Fruit fly (Drosophila melanogaster): ENCODE data around the gene ru.

Gene ru

dm6 chr3L:1414032-1414431, 43.6 kb downstream of the ru start (continued):
- TF ChIP-seq pum (GFP tag; optimal IDR thresholded peaks at IDR 0.05), result peak; percentile 34
- TF ChIP-seq CG3995 (GFP tag; optimal IDR thresholded peaks at IDR 0.05), result no peak
- TF ChIP-seq Atf3 (GFP tag; optimal IDR thresholded peaks at IDR 0.05), result no peak
- TF ChIP-seq hth (optimal IDR thresholded peaks at IDR 0.05), result no peak
- TF ChIP-seq CG8944 (GFP tag; optimal IDR thresholded peaks at IDR 0.05), result no peak

- no peak for TF ChIP-seq CG10366 (GFP tag; IDR thresholded peaks at IDR 0.05)
- no peak for TF ChIP-seq CG8478 (optimal IDR thresholded peaks at IDR 0.05)
- TF ChIP-seq CG6791 (GFP tag; IDR thresholded peaks at IDR 0.05; ENCODE audit: partially characterized antibody), result no peak
- no peak for TF ChIP-seq Hr39 (optimal IDR thresholded peaks at IDR 0.05)
- TF ChIP-seq ssp (GFP tag; IDR thresholded peaks at IDR 0.05), result no peak
- no peak for TF ChIP-seq bab2 (GFP tag; optimal IDR thresholded peaks at IDR 0.05)
- no peak for TF ChIP-seq ranshi (GFP tag; IDR thresholded peaks at IDR 0.05)
- no peak for TF ChIP-seq CG8388 (GFP tag; optimal IDR thresholded peaks at IDR 0.05)
Measured at dm6 chr3L:1415931-1416330, 45.5 kb downstream of the ru start, which contains the start of gene FucTD. FucTD (plus strand) TSS chr3L:1416231.

- TF ChIP-seq Dip3 (GFP tag; optimal IDR thresholded peaks at IDR 0.05), result no peak
- TF ChIP-seq row (GFP tag; IDR thresholded peaks at IDR 0.05), result 0 out of 3 replicates have a peak, but pooled peaks have one; percentile 10
- no peak for TF ChIP-seq lab (GFP tag; optimal IDR thresholded peaks at IDR 0.05)
Measured at dm6 chr3L:1417898-1418297, 47.5 kb downstream of the ru start.

- TF ChIP-seq CG7786 (GFP tag; optimal IDR thresholded peaks at IDR 0.05) (no peak), CG8290 (GFP tag; optimal IDR thresholded peaks at IDR 0.05) (no peak), CG8290 (tag; optimal IDR thresholded peaks at IDR 0.05) (no peak), CG31224 (GFP tag; IDR thresholded peaks at IDR 0.05) (no peak), NC2α (GFP tag; optimal IDR thresholded peaks at IDR 0.05) (no peak), ssp (GFP tag; IDR thresholded peaks at IDR 0.05) (no peak), Atf3 (GFP tag; optimal IDR thresholded peaks at IDR 0.05) (no peak), CG2889 (GFP tag; IDR thresholded peaks at IDR 0.05) (no peak), row (GFP tag; IDR thresholded peaks at IDR 0.05) (0 out of 3 replicates have a peak, but pooled peaks have one; percentile 14), caup (GFP tag; optimal IDR thresholded peaks at IDR 0.05; ENCODE audit: severe bottlenecking) (no peak), HmgZ (tag; optimal IDR thresholded peaks at IDR 0.05) (no peak), HmgD (GFP tag; optimal IDR thresholded peaks at IDR 0.05) (no peak), ERR (GFP tag; optimal IDR thresholded peaks at IDR 0.05) (no peak), Pdp1 (GFP tag; optimal IDR thresholded peaks at IDR 0.05) (no peak), ham (GFP tag; IDR thresholded peaks at IDR 0.05) (no peak), kni (GFP tag; optimal IDR thresholded peaks at IDR 0.05) (no peak), inv (GFP tag; IDR thresholded peaks at IDR 0.05; ENCODE audit: partially characterized antibody) (no peak), CG11093 (GFP tag; IDR thresholded peaks at IDR 0.05) (no peak), pfk (GFP tag; optimal IDR thresholded peaks at IDR 0.05) (no peak), PHDP (tag; optimal IDR thresholded peaks at IDR 0.05) (no peak), H2.0 (GFP tag; IDR thresholded peaks at IDR 0.05) (no peak), salm (tag; optimal IDR thresholded peaks at IDR 0.05) (no peak), repo (GFP tag; optimal IDR thresholded peaks at IDR 0.05) (no peak), B-H2 (GFP tag; optimal IDR thresholded peaks at IDR 0.05) (no peak), br (optimal IDR thresholded peaks at IDR 0.05) (no peak), otp (GFP tag; IDR thresholded peaks at IDR 0.05) (no peak), peb (GFP tag; IDR thresholded peaks at IDR 0.05) (no peak), CG6813 (GFP tag; optimal IDR thresholded peaks at IDR 0.05) (no peak), CG9932 (GFP tag; IDR thresholded peaks at IDR 0.05) (no peak), CG12071 (GFP tag; optimal IDR thresholded peaks at IDR 0.05) (no peak), CG13624 (GFP tag; optimal IDR thresholded peaks at IDR 0.05) (no peak), Optix (GFP tag; IDR thresholded peaks at IDR 0.05) (no peak), slp2 (GFP tag; optimal IDR thresholded peaks at IDR 0.05) (no peak), Gug (GFP tag; IDR thresholded peaks at IDR 0.05) (peak; percentile 10; the same call in 1 of the 4 replicates), Chrac-16 (GFP tag; optimal IDR thresholded peaks at IDR 0.05) (no peak), Vsx1 (GFP tag; optimal IDR thresholded peaks at IDR 0.05) (no peak)
Measured at dm6 chr3L:1418821-1419220, 48.4 kb downstream of the ru start.

Measured in whole organism, embryonic.